Fruit fly (Drosophila melanogaster) whole organism, embryonic: ENCODE results near the gene CG3841.

ENCODE experiments used
- BEAF-32 ChIP-seq: fragments of 200-800 bp; sonication (Bioruptor generic); optimal IDR thresholded peaks from 3 replicates; lab custom pipeline; 2017; ENCODE audit warnings: missing biosample characterization, missing genetic modification characterization, mild to moderate bottlenecking, moderate library complexity, missing genetic modification reagents
- Bdp1 ChIP-seq: fragments of 200-800 bp; sonication (Bioruptor generic); optimal IDR thresholded peaks from 3 replicates; lab custom pipeline; 2016; ENCODE audit warnings: missing biosample characterization, missing genetic modification characterization
- CG10209 ChIP-seq: fragments of 200-800 bp; sonication (Bioruptor generic); optimal IDR thresholded peaks from 3 replicates; lab custom pipeline; 2017; ENCODE audit warnings: missing biosample characterization, mild to moderate bottlenecking, missing genetic modification characterization, missing genetic modification reagents
- CG10462 ChIP-seq: fragments of 200-800 bp; sonication (Bioruptor generic); optimal IDR thresholded peaks from 2 replicates; lab custom pipeline; 2016; ENCODE audit warnings: missing biosample characterization, missing genetic modification characterization
- CG10959 ChIP-seq: fragments of 200-800 bp; sonication (Bioruptor generic); IDR thresholded peaks from 2 replicates; pipeline ENCODE4 v1.3.6; 2022; ENCODE audit warnings: missing biosample characterization, missing genetic modification characterization
- CG11695 ChIP-seq: fragments of 200-800 bp; sonication (Bioruptor generic); IDR thresholded peaks from 3 replicates; pipeline ENCODE4 v1.3.6; 2022; ENCODE audit warnings: missing biosample characterization, missing genetic modification characterization
- CG11696 ChIP-seq: fragments of 200-800 bp; sonication (Bioruptor generic); IDR thresholded peaks from 2 replicates; pipeline ENCODE4 v1.3.6; 2022; ENCODE audit warnings: missing biosample characterization, missing genetic modification characterization
- CG12659 ChIP-seq: fragments of 200-800 bp; sonication (Bioruptor generic); optimal IDR thresholded peaks from 3 replicates; lab custom pipeline; 2017; ENCODE audit warnings: mild to moderate bottlenecking, missing biosample characterization, missing genetic modification reagents, missing genetic modification characterization
- CG13775 ChIP-seq: fragments of 200-800 bp; sonication (Bioruptor generic); optimal IDR thresholded peaks from 3 replicates; lab custom pipeline; 2017; ENCODE audit warnings: missing biosample characterization, mild to moderate bottlenecking, missing genetic modification characterization
- CG3726 ChIP-seq: fragments of 200-800 bp; sonication (Bioruptor generic); IDR thresholded peaks from 3 replicates; pipeline ENCODE4, ENCODE4 v1.3.6; 2022; ENCODE audit warnings: missing biosample characterization, missing genetic modification characterization
- CG42726 ChIP-seq: fragments of 200-800 bp; sonication (Bioruptor generic); IDR thresholded peaks from 2 replicates; pipeline ENCODE4 v1.3.6; 2022; ENCODE audit warnings: missing biosample characterization, missing genetic modification characterization; ENCODE audit not compliant: partially characterized antibody
- CG4404 ChIP-seq: fragments of 200-800 bp; sonication (Bioruptor generic); IDR thresholded peaks from 2 replicates; pipeline ENCODE4 v1.3.6; 2022; ENCODE audit warnings: missing biosample characterization, missing genetic modification characterization
- CG6654 ChIP-seq: fragments of 200-800 bp; sonication (Bioruptor generic); optimal IDR thresholded peaks from 2 replicates; lab custom pipeline; 2017; ENCODE audit warnings: missing biosample characterization, mild to moderate bottlenecking, missing genetic modification characterization
- CG9215 ChIP-seq: fragments of 200-800 bp; sonication (Bioruptor generic); IDR thresholded peaks from 2 replicates; pipeline ENCODE4 v1.3.6; 2022; ENCODE audit warnings: missing biosample characterization, missing genetic modification characterization
- CG9727 ChIP-seq: fragments of 200-800 bp; sonication (Bioruptor generic); optimal IDR thresholded peaks from 3 replicates; lab custom pipeline; 2017; ENCODE audit warnings: missing biosample characterization, mild to moderate bottlenecking, missing genetic modification characterization
- Dad ChIP-seq: fragments of 200-800 bp; sonication (Bioruptor generic); optimal IDR thresholded peaks from 3 replicates; lab custom pipeline; 2016; ENCODE audit warnings: missing biosample characterization, missing genetic modification characterization
- E2f1 ChIP-seq: fragments of 200-800 bp; sonication (Bioruptor generic); IDR thresholded peaks from 2 replicates; pipeline ENCODE4 v1.3.6; 2022; ENCODE audit warnings: missing biosample characterization, missing genetic modification characterization
- Ets97D ChIP-seq: fragments of 200-800 bp; sonication (Bioruptor generic); optimal IDR thresholded peaks from 3 replicates; lab custom pipeline; 2016; ENCODE audit warnings: missing biosample characterization, missing genetic modification characterization
- GATAe ChIP-seq: fragments of 200-800 bp; sonication (Bioruptor generic); conservative IDR thresholded peaks from 2 replicates; pipeline ENCODE4 v1.3.6; 2022; ENCODE audit warnings: missing biosample characterization, missing genetic modification characterization
- Hsf ChIP-seq: fragments of 200-800 bp; sonication (Bioruptor generic); optimal IDR thresholded peaks from 3 replicates; lab custom pipeline; 2016; ENCODE audit warnings: missing biosample characterization, missing genetic modification characterization
- Nf-YA ChIP-seq: fragments of 200-800 bp; sonication (Bioruptor generic); IDR thresholded peaks from 2 replicates; pipeline ENCODE4 v1.3.6; 2022; ENCODE audit warnings: missing biosample characterization, missing genetic modification characterization
- Nf-YC ChIP-seq: fragments of 200-800 bp; optimal IDR thresholded peaks from 3 replicates; lab custom pipeline; 2019; ENCODE audit warnings: missing biosample characterization, mild to moderate bottlenecking, missing genetic modification characterization, moderate library complexity
- Scr ChIP-seq: fragments of 200-800 bp; sonication (Bioruptor generic); IDR thresholded peaks from 2 replicates; pipeline ENCODE4 v1.3.6; 2022; ENCODE audit warnings: missing biosample characterization, missing genetic modification characterization; ENCODE audit not compliant: partially characterized antibody
- Tbp ChIP-seq: fragments of >200 bp; optimal IDR thresholded peaks from 2 replicates; lab custom pipeline; 2018; ENCODE audit warnings: missing biosample characterization, missing genetic modification characterization
- Trl ChIP-seq, 3 experiments: fragments of >200 bp in 2 of 3; fragments of 200-800 bp in 1 of 3; sonication (Bioruptor generic) in 1 of 3; optimal IDR thresholded peaks; 2 replicates in 1 of 3; 3 replicates in 2 of 3; lab custom pipeline; 2016 to 2017; ENCODE audit warnings: missing biosample characterization in 1 of 3, missing genetic modification characterization in 1 of 3
- abd-A ChIP-seq: fragments of 200-800 bp; sonication (Bioruptor generic); optimal IDR thresholded peaks from 3 replicates; lab custom pipeline; 2019; ENCODE audit warnings: missing biosample characterization, mild to moderate bottlenecking, missing genetic modification characterization, moderate library complexity
- ash1 ChIP-seq: fragments of 200-800 bp; sonication (Bioruptor generic); optimal IDR thresholded peaks from 2 replicates; lab custom pipeline; 2018; ENCODE audit warnings: missing biosample characterization, mild to moderate bottlenecking, missing genetic modification characterization
- bowl ChIP-seq: fragments of 200-800 bp; sonication (Bioruptor generic); IDR thresholded peaks from 2 replicates; pipeline ENCODE4 v1.3.6; 2022; ENCODE audit warnings: missing biosample characterization, missing genetic modification characterization
- chinmo ChIP-seq: fragments of 200-800 bp; sonication (Bioruptor generic); IDR thresholded peaks from 4 replicates; pipeline ENCODE4 v1.3.6; 2022; ENCODE audit warnings: missing biosample characterization, missing genetic modification characterization; ENCODE audit not compliant: partially characterized antibody
- ci ChIP-seq: fragments of 200-800 bp; sonication (Bioruptor generic); IDR thresholded peaks from 3 replicates; pipeline ENCODE4 v1.3.6; 2022; ENCODE audit warnings: missing biosample characterization, missing genetic modification characterization
- eve ChIP-seq, 2 experiments: fragments of >200 bp; optimal IDR thresholded peaks; 2 replicates each; lab custom pipeline; 2017; ENCODE audit warnings: missing biosample characterization in 2 of 2, missing genetic modification characterization in 2 of 2
- exex ChIP-seq: fragments of 200-800 bp; sonication (Bioruptor generic); optimal IDR thresholded peaks from 4 replicates; lab custom pipeline; 2018; ENCODE audit warnings: missing biosample characterization, mild to moderate bottlenecking, missing genetic modification characterization, moderate library complexity
- fru ChIP-seq: fragments of >200 bp; optimal IDR thresholded peaks from 2 replicates; lab custom pipeline; 2017
- ftz-f1 ChIP-seq: fragments of 200-800 bp; sonication (Bioruptor generic); optimal IDR thresholded peaks from 2 replicates; lab custom pipeline; 2016; ENCODE audit warnings: missing biosample characterization, missing genetic modification characterization
- gem ChIP-seq: fragments of 200-800 bp; sonication (Bioruptor generic); optimal IDR thresholded peaks from 2 replicates; lab custom pipeline; 2019; ENCODE audit warnings: missing biosample characterization, mild to moderate bottlenecking, missing genetic modification characterization, moderate library complexity
- grn ChIP-seq: fragments of 200-800 bp; sonication (Bioruptor generic); optimal IDR thresholded peaks from 3 replicates; lab custom pipeline; 2017; ENCODE audit warnings: missing biosample characterization, missing genetic modification characterization
- kay ChIP-seq: fragments of 200-800 bp; sonication (Bioruptor generic); optimal IDR thresholded peaks from 2 replicates; lab custom pipeline; 2016; ENCODE audit warnings: missing biosample characterization, missing genetic modification characterization
- kni ChIP-seq: fragments of 200-800 bp; sonication (Bioruptor generic); optimal IDR thresholded peaks from 3 replicates; lab custom pipeline; 2017; ENCODE audit warnings: mild to moderate bottlenecking, missing biosample characterization, missing genetic modification reagents, missing genetic modification characterization
- knrl ChIP-seq: fragments of 200-800 bp; sonication (Bioruptor generic); IDR thresholded peaks from 3 replicates; pipeline ENCODE4 v1.3.6; 2022; ENCODE audit warnings: missing biosample characterization, missing genetic modification characterization; ENCODE audit not compliant: partially characterized antibody
- maf-S ChIP-seq: fragments of 200-800 bp; sonication (Bioruptor generic); optimal IDR thresholded peaks from 2 replicates; lab custom pipeline; 2016; ENCODE audit warnings: missing biosample characterization, missing genetic modification characterization
- pan ChIP-seq, 4 experiments: fragments of >200 bp in 3 of 4; fragments of 200-800 bp in 1 of 4; sonication (Bioruptor generic) in 1 of 4; optimal IDR thresholded peaks in 3 of 4; IDR thresholded peaks in 1 of 4; 2 replicates each; pipeline versions ENCODE4 v1.3.6 to Lab custom; 2017 to 2022; ENCODE audit warnings: missing biosample characterization in 2 of 4, missing genetic modification characterization in 2 of 4, mixed read lengths in 1 of 4
- pum ChIP-seq: fragments of 200-800 bp; sonication (Bioruptor generic); optimal IDR thresholded peaks from 2 replicates; lab custom pipeline; 2016; ENCODE audit warnings: missing biosample characterization, missing genetic modification characterization
- ro ChIP-seq: fragments of 200-800 bp; sonication (Bioruptor generic); IDR thresholded peaks from 2 replicates; pipeline ENCODE4 v1.3.6; 2022; ENCODE audit warnings: missing biosample characterization, missing genetic modification characterization
- sens ChIP-seq: fragments of 200-800 bp; sonication (Bioruptor generic); peaks from one replicate; lab custom pipeline; 2016; ENCODE audit warnings: missing biosample characterization, missing genetic modification characterization
- shn ChIP-seq: fragments of 200-800 bp; sonication (Bioruptor generic); optimal IDR thresholded peaks from 3 replicates; lab custom pipeline; 2016; ENCODE audit warnings: missing biosample characterization, missing genetic modification characterization
- sim ChIP-seq: fragments of 200-800 bp; sonication (Bioruptor generic); IDR thresholded peaks from 2 replicates; pipeline ENCODE4 v1.3.6; 2022; ENCODE audit warnings: missing biosample characterization, missing genetic modification characterization
- slou ChIP-seq: fragments of 200-800 bp; sonication (Bioruptor generic); optimal IDR thresholded peaks from 3 replicates; lab custom pipeline; 2016; ENCODE audit warnings: missing biosample characterization, missing genetic modification characterization
- tio ChIP-seq: fragments of 200-800 bp; sonication (Bioruptor generic); optimal IDR thresholded peaks from 2 replicates; lab custom pipeline; 2017; ENCODE audit warnings: missing biosample characterization, missing genetic modification characterization, inconsistent platforms
- ttk ChIP-seq: fragments of 200-800 bp; sonication (Bioruptor generic); IDR thresholded peaks from 2 replicates; pipeline ENCODE4 v2.1.2; 2022; ENCODE audit warnings: missing biosample characterization, missing genetic modification characterization

The CG3841 gene

dm6 chr2L:9633811-9634436, 44.6 kb downstream of the CG3841 start, which contains the start of gene Apoltp (continued):
- TF ChIP-seq CG11696 = 0 out of 2 replicates have a peak, but pooled peaks have one; percentile 33
- TF ChIP-seq CG13775 (GFP tag; lab: Kevin White, UChicago) = peak; percentile 45
- no peak for TF ChIP-seq CG10462
- TF ChIP-seq ro (GFP tag; lab: Robert Waterston, UW) = no peak
- TF ChIP-seq CG42726 (GFP tag; lab: Robert Waterston, UW) = no peak
- no peak for TF ChIP-seq Bdp1
- no peak for TF ChIP-seq abd-A (tag; lab: Kevin White, UChicago)
- TF ChIP-seq ftz-f1 (GFP tag; lab: Kevin White, UChicago) = no peak
- 0 out of 2 replicates have a peak, but pooled peaks have one; percentile 8 for TF ChIP-seq bowl (GFP tag; lab: Robert Waterston, UW)
- TF ChIP-seq kni (GFP tag; lab: Kevin White, UChicago) = no peak
- no peak for TF ChIP-seq Trl (optimal IDR thresholded peaks at IDR 0.05; lab: Kevin White, UChicago)
- TF ChIP-seq Trl (GFP tag; optimal IDR thresholded peaks at IDR 0.05; lab: Kevin White, UChicago) = peak; percentile 20
- TF ChIP-seq kay (GFP tag; lab: Kevin White, UChicago) = peak; percentile 12
- TF ChIP-seq CG11695 (GFP tag; lab: Robert Waterston, UW) = peak; percentile 77
- no peak for TF ChIP-seq Dad
- TF ChIP-seq grn (GFP tag; lab: Kevin White, UChicago) = peak; percentile 68
- peak; percentile 67 for TF ChIP-seq ttk (GFP tag; lab: Robert Waterston, UW)
- TF ChIP-seq CG4404 (GFP tag; lab: Robert Waterston, UW) = peak; percentile 42; the same call in 1 of the 2 replicates
- peak; percentile 75 for TF ChIP-seq gem
- 0 out of 3 replicates have a peak, but pooled peaks have one; percentile 12 for TF ChIP-seq CG3726
- TF ChIP-seq E2f1 (GFP tag; lab: Robert Waterston, UW) = peak; percentile 60
- peak; percentile 4 for TF ChIP-seq pum
- TF ChIP-seq shn (GFP tag; lab: Kevin White, UChicago) = no peak
- no peak for TF ChIP-seq GATAe (GFP tag; lab: Robert Waterston, UW)
- 0 out of 2 replicates have a peak, but pooled peaks have one; percentile 25 for TF ChIP-seq sim
- TF ChIP-seq Tbp = no peak
- peak; percentile 77 for TF ChIP-seq CG9727 (GFP tag; lab: Kevin White, UChicago)
- TF ChIP-seq tio (GFP tag; lab: Kevin White, UChicago) = peak; percentile 1
- TF ChIP-seq BEAF-32 (GFP tag; lab: Kevin White, UChicago) = no peak
- TF ChIP-seq pan (optimal IDR thresholded peaks at IDR 0.05; lab: Kevin White, UChicago) = no peak
- peak in 1 of 2 experiments; percentile 71 for TF ChIP-seq pan (GFP tag; optimal IDR thresholded peaks at IDR 0.05 in 1 of 2, IDR thresholded peaks at IDR 0.05 in 1 of 2)
- TF ChIP-seq sens (GFP tag; lab: Kevin White, UChicago) = peak; percentile 46
- no peak for TF ChIP-seq Scr
- TF ChIP-seq Nf-YA (GFP tag; lab: Robert Waterston, UW) = peak; percentile 63
- TF ChIP-seq Hsf = peak; percentile 19
- TF ChIP-seq knrl (GFP tag; lab: Robert Waterston, UW) = no peak
- no peak for TF ChIP-seq chinmo (GFP tag; lab: Robert Waterston, UW)
- TF ChIP-seq CG6654 = peak; percentile 51
- no peak for TF ChIP-seq ash1 (GFP tag; lab: Kevin White, UChicago)
- peak; percentile 84 for TF ChIP-seq Ets97D
- peak; percentile 59; the same call in 2 of the 3 replicates for TF ChIP-seq ci (GFP tag; lab: Robert Waterston, UW)
- no peak for TF ChIP-seq fru (lab: Kevin White, UChicago)
- TF ChIP-seq exex (tag; lab: Kevin White, UChicago) = peak; percentile 34
- TF ChIP-seq CG10209 = peak; percentile 70
- TF ChIP-seq eve (GFP tag; optimal IDR thresholded peaks at IDR 0.05; lab: Kevin White, UChicago) = peak in 1 of 2 experiments; percentile 63
- peak; percentile 73 for TF ChIP-seq slou (GFP tag; lab: Kevin White, UChicago)
- TF ChIP-seq CG9215 (GFP tag; lab: Robert Waterston, UW) = peak; percentile 41; the same call in 1 of the 2 replicates
- TF ChIP-seq maf-S (GFP tag; lab: Kevin White, UChicago) = no peak
- peak; percentile 51; the same call in 1 of the 2 replicates for TF ChIP-seq CG10959
- TF ChIP-seq Nf-YC = no peak
- TF ChIP-seq CG12659 (GFP tag; lab: Kevin White, UChicago) = peak; percentile 35
